Fruit fly (Drosophila melanogaster): ENCODE results near the gene wnd.

The wnd gene

DNA sequence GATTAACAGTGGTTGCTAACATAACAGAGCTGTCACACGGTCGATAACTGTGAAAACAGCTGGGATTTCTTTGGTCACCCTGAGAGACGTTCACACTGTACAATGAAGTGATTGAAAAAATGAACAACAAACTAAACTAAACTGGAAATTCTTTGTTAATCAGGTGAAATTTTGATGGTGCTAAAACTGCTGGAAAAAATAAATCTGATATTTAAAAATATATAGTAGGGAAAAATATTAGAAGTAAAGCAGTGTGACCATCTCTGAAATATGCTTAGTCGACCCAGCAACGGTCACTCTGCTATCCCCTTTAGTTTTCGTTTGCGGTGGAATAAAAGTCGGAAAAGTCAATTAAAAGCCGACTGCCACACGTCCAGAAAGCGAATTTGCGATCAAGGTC lies 49.6 kb downstream of the wnd start, which contains the start of the genes CG9231 and CG9330 (continued):
- TF ChIP-seq Sox102F (GFP tag; optimal IDR thresholded peaks at IDR 0.05) (peak; percentile 11), nmo (GFP tag; optimal IDR thresholded peaks at IDR 0.05) (peak; percentile 55), Pdp1 (GFP tag; optimal IDR thresholded peaks at IDR 0.05) (peak; percentile 13 to 14), CG10431 (GFP tag; optimal IDR thresholded peaks at IDR 0.05) (peak; percentile 65), maf-S (GFP tag; optimal IDR thresholded peaks at IDR 0.05) (peak; percentile 3), NK7.1 (GFP tag; optimal IDR thresholded peaks at IDR 0.05) (no peak), CG3847 (GFP tag; IDR thresholded peaks at IDR 0.05) (peak; percentile 4; the same call in 1 of the 2 replicates), Bteb2 (GFP tag; optimal IDR thresholded peaks at IDR 0.05) (peak; percentile 14), Lhr (GFP tag; optimal IDR thresholded peaks at IDR 0.05) (peak; percentile 69), sens (GFP tag) (peak; percentile 89), Dp (GFP tag; optimal IDR thresholded peaks at IDR 0.05) (peak; percentile 39), zen (tag; optimal IDR thresholded peaks at IDR 0.05) (peak; percentile 27), da (GFP tag; optimal IDR thresholded peaks at IDR 0.05) (no peak)

DNA sequence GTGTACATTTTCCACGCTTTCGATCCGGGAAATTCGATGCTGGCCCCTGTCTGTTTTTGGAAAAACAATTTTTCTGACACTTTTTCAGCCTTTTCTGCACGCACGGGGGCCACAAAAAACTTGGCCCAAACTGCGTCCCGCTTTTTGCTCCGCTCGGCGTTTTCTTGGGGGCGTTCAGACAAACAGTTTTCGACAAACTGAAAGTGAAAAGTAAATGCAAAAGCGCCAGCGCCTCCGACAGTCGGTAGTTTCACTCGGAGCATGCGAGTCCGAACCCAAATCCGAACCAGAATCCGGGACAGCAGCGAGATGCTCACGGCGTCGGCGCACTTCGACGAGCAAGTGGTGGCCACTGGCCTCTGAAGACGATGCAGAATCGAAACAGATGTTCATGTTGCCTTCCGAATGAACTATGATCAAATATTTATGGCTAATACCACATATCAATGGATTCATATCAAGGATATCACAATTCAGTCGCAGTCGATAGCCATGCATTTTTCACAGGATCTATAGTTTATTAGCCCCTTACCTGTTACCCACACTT lies 51.1 kb downstream of the wnd start, which contains the start of gene Shal:
Gene Shal (minus strand): TSS at position 200 of the 547 bp plus-strand sequence.
- TF ChIP-seq unpg (GFP tag; optimal IDR thresholded peaks at IDR 0.05) (no peak), hb (GFP tag; IDR thresholded peaks at IDR 0.05; ENCODE audit: partially characterized antibody) (no peak), lbe (GFP tag; optimal IDR thresholded peaks at IDR 0.05) (no peak), Opbp (GFP tag; IDR thresholded peaks at IDR 0.05; ENCODE audit: partially characterized antibody) (0 out of 3 replicates have a peak, but pooled peaks have one; percentile 20), row (GFP tag; IDR thresholded peaks at IDR 0.05) (peak; percentile 8; the same call in 1 of the 3 replicates), Meics (GFP tag; optimal IDR thresholded peaks at IDR 0.05) (no peak), CG9932 (GFP tag; IDR thresholded peaks at IDR 0.05) (peak; percentile 21; the same call in 1 of the 2 replicates), Med (GFP tag) (peak; percentile 74), Ets65A (GFP tag) (peak; percentile 90), chinmo (GFP tag; IDR thresholded peaks at IDR 0.05; ENCODE audit: partially characterized antibody) (0 out of 4 replicates have a peak, but pooled peaks have one; percentile 16), Hr3 (GFP tag; optimal IDR thresholded peaks at IDR 0.05) (no peak), chm (GFP tag; IDR thresholded peaks at IDR 0.05) (peak; percentile 56; the same call in 1 of the 2 replicates), ewg (GFP tag; optimal IDR thresholded peaks at IDR 0.05) (peak; percentile 86), CG4617 (GFP tag; optimal IDR thresholded peaks at IDR 0.05; ENCODE audit: borderline replicate concordance) (no peak), tll (GFP tag; optimal IDR thresholded peaks at IDR 0.05) (no peak), Gsc (GFP tag; IDR thresholded peaks at IDR 0.05) (no peak), CG6654 (GFP tag; optimal IDR thresholded peaks at IDR 0.05) (no peak), Bgb (GFP tag; IDR thresholded peaks at IDR 0.05; ENCODE audit: partially characterized antibody) (peak; percentile 22; the same call in 1 of the 2 replicates), crp (GFP tag; optimal IDR thresholded peaks at IDR 0.05) (no peak), bigmax (GFP tag; optimal IDR thresholded peaks at IDR 0.05) (no peak), CG12219 (GFP tag; optimal IDR thresholded peaks at IDR 0.05) (no peak), CG17802 (tag; optimal IDR thresholded peaks at IDR 0.05) (peak; percentile 49), tna (GFP tag; IDR thresholded peaks at IDR 0.05; ENCODE audit: partially characterized antibody) (0 out of 2 replicates have a peak, but pooled peaks have one; percentile 8), sens-2 (GFP tag; IDR thresholded peaks at IDR 0.05) (no peak), Myb (GFP tag; optimal IDR thresholded peaks at IDR 0.05) (no peak), gem (tag; optimal IDR thresholded peaks at IDR 0.05) (no peak), TFAM (GFP tag; optimal IDR thresholded peaks at IDR 0.05) (no peak), eve (GFP tag; optimal IDR thresholded peaks at IDR 0.05) (no peak), Dad (GFP tag; optimal IDR thresholded peaks at IDR 0.05) (no peak), CG1233 (GFP tag; optimal IDR thresholded peaks at IDR 0.05) (no peak), CG15514 (GFP tag; optimal IDR thresholded peaks at IDR 0.05) (peak; percentile 93), CG8089 (GFP tag; optimal IDR thresholded peaks at IDR 0.05) (no peak), seq (GFP tag; IDR thresholded peaks at IDR 0.05) (0 out of 2 replicates have a peak, but pooled peaks have one; percentile 6), Stat92E (GFP tag; optimal IDR thresholded peaks at IDR 0.05) (no peak), HmgD (GFP tag; optimal IDR thresholded peaks at IDR 0.05) (no peak)

Data from whole organism, embryonic.